Fruit fly (Drosophila melanogaster): ENCODE data around the gene CG10237.

Gene CG10237

dm6 chr2L:19453381-19453780 lies 10.9 kb upstream of the CG10237 start, which contains the start of gene Top2 (continued):
- TF ChIP-seq CkIIα-i1 (GFP tag; IDR thresholded peaks at IDR 0.05) (no peak), HmgZ (tag; optimal IDR thresholded peaks at IDR 0.05) (peak; percentile 84), CG11398 (GFP tag; optimal IDR thresholded peaks at IDR 0.05) (no peak), ind (GFP tag; optimal IDR thresholded peaks at IDR 0.05) (peak; percentile 35), jing (GFP tag; optimal IDR thresholded peaks at IDR 0.05) (no peak), Dad (GFP tag; optimal IDR thresholded peaks at IDR 0.05) (peak; percentile 3), NFAT (GFP tag; IDR thresholded peaks at IDR 0.05) (peak; percentile 55; the same call in 1 of the 2 replicates), Eip74EF (GFP tag; optimal IDR thresholded peaks at IDR 0.05) (no peak), C15 (GFP tag; IDR thresholded peaks at IDR 0.05) (no peak), al (GFP tag; IDR thresholded peaks at IDR 0.05) (no peak), NK7.1 (GFP tag; optimal IDR thresholded peaks at IDR 0.05) (no peak), CG15011 (GFP tag; optimal IDR thresholded peaks at IDR 0.05) (no peak), wek (GFP tag; optimal IDR thresholded peaks at IDR 0.05) (no peak), CG11723 (GFP tag; optimal IDR thresholded peaks at IDR 0.05) (no peak), CG31388 (GFP tag; optimal IDR thresholded peaks at IDR 0.05) (no peak), CG13775 (GFP tag; optimal IDR thresholded peaks at IDR 0.05) (no peak), CG2120 (GFP tag; optimal IDR thresholded peaks at IDR 0.05) (peak; percentile 58), CG3726 (GFP tag; IDR thresholded peaks at IDR 0.05) (no peak), CG12299 (tag; optimal IDR thresholded peaks at IDR 0.05) (no peak), CG8478 (optimal IDR thresholded peaks at IDR 0.05) (no peak), Nf-YA (GFP tag; IDR thresholded peaks at IDR 0.05) (no peak), fd102C (GFP tag; optimal IDR thresholded peaks at IDR 0.05) (no peak), Optix (GFP tag; IDR thresholded peaks at IDR 0.05) (no peak), ems (GFP tag; optimal IDR thresholded peaks at IDR 0.05) (peak; percentile 29), ab (GFP tag; optimal IDR thresholded peaks at IDR 0.05) (no peak), sqz (GFP tag; optimal IDR thresholded peaks at IDR 0.05) (no peak), HLHmδ (GFP tag; optimal IDR thresholded peaks at IDR 0.05) (no peak), CG9609 (GFP tag; optimal IDR thresholded peaks at IDR 0.05) (peak; percentile 28), peb (GFP tag; IDR thresholded peaks at IDR 0.05) (no peak), Antp (GFP tag; optimal IDR thresholded peaks at IDR 0.05) (peak; percentile 43), Bgb (GFP tag; IDR thresholded peaks at IDR 0.05; ENCODE audit: partially characterized antibody) (peak; percentile 91), Sry-β (GFP tag; optimal IDR thresholded peaks at IDR 0.05) (peak; percentile 50), wor (GFP tag; IDR thresholded peaks at IDR 0.05) (no peak), CG6689 (GFP tag; IDR thresholded peaks at IDR 0.05) (no peak), gcm2 (GFP tag; optimal IDR thresholded peaks at IDR 0.05) (no peak), Dp (GFP tag; optimal IDR thresholded peaks at IDR 0.05) (peak; percentile 68), tin (GFP tag; optimal IDR thresholded peaks at IDR 0.05) (peak; percentile 48), CG12942 (GFP tag; optimal IDR thresholded peaks at IDR 0.05) (peak; percentile 3), onecut (GFP tag; IDR thresholded peaks at IDR 0.05) (no peak), CG7372 (GFP tag; IDR thresholded peaks at IDR 0.05) (no peak), CG43689 (GFP tag; IDR thresholded peaks at IDR 0.05) (no peak), CG2712 (tag; optimal IDR thresholded peaks at IDR 0.05) (peak; percentile 89), Atf6 (GFP tag; IDR thresholded peaks at IDR 0.05) (no peak), CG17829 (tag; optimal IDR thresholded peaks at IDR 0.05) (peak; percentile 74), Camta (GFP tag; optimal IDR thresholded peaks at IDR 0.05) (peak; percentile 23), otp (GFP tag; IDR thresholded peaks at IDR 0.05) (no peak), gro (GFP tag; optimal IDR thresholded peaks at IDR 0.05) (peak; percentile 61), knrl (GFP tag; IDR thresholded peaks at IDR 0.05; ENCODE audit: partially characterized antibody) (peak; percentile 86), CG4854 (GFP tag; optimal IDR thresholded peaks at IDR 0.05) (no peak), trh (GFP tag; optimal IDR thresholded peaks at IDR 0.05) (no peak), crc (GFP tag; optimal IDR thresholded peaks at IDR 0.05) (no peak), esg (GFP tag; conservative IDR thresholded peaks at IDR 0.05) (no peak), CG18599 (GFP tag; optimal IDR thresholded peaks at IDR 0.05) (no peak)
